Fruit fly (Drosophila melanogaster) whole organism, embryonic: ENCODE measurements around the gene CG46441.

Experiments
- CG10321 ChIP-seq: fragments of 200-800 bp; sonication (Bioruptor generic); IDR thresholded peaks from 2 replicates; pipeline ENCODE4 v1.3.6; 2022; ENCODE audit warnings: missing biosample characterization, missing genetic modification characterization
- CG10366 ChIP-seq: fragments of 200-800 bp; sonication (Bioruptor generic); IDR thresholded peaks from 2 replicates; pipeline ENCODE4 v1.3.6; 2022; ENCODE audit warnings: missing biosample characterization, missing genetic modification characterization
- CG11456 ChIP-seq: fragments of 200-800 bp; sonication (Bioruptor generic); IDR thresholded peaks from 3 replicates; pipeline ENCODE4 v1.3.6; 2022; ENCODE audit warnings: missing biosample characterization, missing genetic modification characterization
- CG1529 ChIP-seq: fragments of 200-800 bp; sonication (Bioruptor generic); optimal IDR thresholded peaks from 3 replicates; lab custom pipeline; 2018; ENCODE audit warnings: missing biosample characterization, missing genetic modification characterization
- CG15696 ChIP-seq: fragments of 200-800 bp; sonication (Bioruptor generic); optimal IDR thresholded peaks from 2 replicates; lab custom pipeline; 2019; ENCODE audit warnings: missing biosample characterization, mild to moderate bottlenecking, missing genetic modification characterization, moderate library complexity
- CG17328 ChIP-seq: fragments of 200-800 bp; sonication (Bioruptor generic); IDR thresholded peaks from 2 replicates; pipeline ENCODE4 v1.3.6; 2022; ENCODE audit warnings: missing biosample characterization, missing genetic modification characterization
- CG17612 ChIP-seq: fragments of 200-800 bp; sonication (Bioruptor generic); IDR thresholded peaks from 2 replicates; pipeline ENCODE4 v1.3.6; 2022; ENCODE audit warnings: missing biosample characterization, missing genetic modification characterization
- CG18599 ChIP-seq: fragments of 200-800 bp; sonication (Bioruptor generic); optimal IDR thresholded peaks from 3 replicates; lab custom pipeline; 2017; ENCODE audit warnings: missing biosample characterization, missing genetic modification characterization, mild to moderate bottlenecking, moderate library complexity, missing genetic modification reagents
- CG2202 ChIP-seq: fragments of 200-800 bp; sonication (Bioruptor generic); optimal IDR thresholded peaks from 2 replicates; lab custom pipeline; 2018; ENCODE audit warnings: missing biosample characterization, mild to moderate bottlenecking, missing genetic modification characterization
- CG2678 ChIP-seq: fragments of 200-800 bp; sonication (Bioruptor generic); optimal IDR thresholded peaks from 3 replicates; lab custom pipeline; 2019; ENCODE audit warnings: missing biosample characterization, mild to moderate bottlenecking, missing genetic modification characterization, moderate library complexity
- CG31365 ChIP-seq: fragments of 200-800 bp; sonication (Bioruptor generic); optimal IDR thresholded peaks from 2 replicates; lab custom pipeline; 2018; ENCODE audit warnings: missing biosample characterization, mild to moderate bottlenecking, missing genetic modification characterization
- CG3281 ChIP-seq: fragments of 200-800 bp; sonication (Bioruptor generic); optimal IDR thresholded peaks from 3 replicates; lab custom pipeline; 2017; ENCODE audit warnings: missing biosample characterization, mild to moderate bottlenecking, missing genetic modification characterization
- CG4282 ChIP-seq: fragments of 200-800 bp; sonication (Bioruptor generic); optimal IDR thresholded peaks from 2 replicates; lab custom pipeline; 2016; ENCODE audit warnings: missing biosample characterization, missing genetic modification characterization
- CG43689 ChIP-seq: fragments of 200-800 bp; sonication (Bioruptor generic); IDR thresholded peaks from 2 replicates; pipeline ENCODE4 v1.3.6; 2022; ENCODE audit warnings: missing biosample characterization, missing genetic modification characterization
- CG4424 ChIP-seq: fragments of 200-800 bp; sonication (Bioruptor generic); optimal IDR thresholded peaks from 3 replicates; lab custom pipeline; 2016; ENCODE audit warnings: missing biosample characterization, missing genetic modification characterization
- CG8924 ChIP-seq: fragments of 200-800 bp; optimal IDR thresholded peaks from 3 replicates; lab custom pipeline; 2019; ENCODE audit warnings: missing biosample characterization, mild to moderate bottlenecking, missing genetic modification characterization, moderate library complexity
- CG9817 ChIP-seq: fragments of 200-800 bp; sonication (Bioruptor generic); optimal IDR thresholded peaks from 2 replicates; lab custom pipeline; 2018; ENCODE audit warnings: missing biosample characterization, mild to moderate bottlenecking, missing genetic modification characterization, moderate library complexity
- CG9876 ChIP-seq: fragments of 200-800 bp; sonication (Bioruptor generic); optimal IDR thresholded peaks from 2 replicates; lab custom pipeline; 2016; ENCODE audit warnings: missing biosample characterization, missing genetic modification characterization
- Chrac-16 ChIP-seq: fragments of 200-800 bp; sonication (Bioruptor generic); optimal IDR thresholded peaks from 3 replicates; lab custom pipeline; 2016; ENCODE audit warnings: missing biosample characterization, missing genetic modification characterization
- Fer3 ChIP-seq: fragments of 200-800 bp; sonication (Bioruptor generic); optimal IDR thresholded peaks from 2 replicates; lab custom pipeline; 2018; ENCODE audit warnings: missing biosample characterization, mild to moderate bottlenecking, missing genetic modification characterization, moderate library complexity
- HLH54F ChIP-seq: fragments of 200-800 bp; sonication (Bioruptor generic); optimal IDR thresholded peaks from 3 replicates; lab custom pipeline; 2016; ENCODE audit warnings: missing biosample characterization, missing genetic modification characterization
- Hmr ChIP-seq: fragments of 200-800 bp; sonication (Bioruptor generic); optimal IDR thresholded peaks from 3 replicates; lab custom pipeline; 2017; ENCODE audit warnings: mild to moderate bottlenecking, missing biosample characterization, missing genetic modification reagents, missing genetic modification characterization
- Hr51 ChIP-seq, 2 experiments: fragments of 200-800 bp; sonication (Bioruptor generic); optimal IDR thresholded peaks; 2 replicates in 1 of 2; 3 replicates in 1 of 2; lab custom pipeline; 2016 to 2018; ENCODE audit warnings: missing biosample characterization in 2 of 2, missing genetic modification characterization in 2 of 2, mild to moderate bottlenecking in 1 of 2, moderate library complexity in 1 of 2
- Hsf ChIP-seq: fragments of 200-800 bp; sonication (Bioruptor generic); optimal IDR thresholded peaks from 3 replicates; lab custom pipeline; 2016; ENCODE audit warnings: missing biosample characterization, missing genetic modification characterization
- Jarid2 ChIP-seq: fragments of 200-800 bp; sonication (Bioruptor generic); optimal IDR thresholded peaks from 3 replicates; lab custom pipeline; 2017; ENCODE audit warnings: mild to moderate bottlenecking, missing biosample characterization, missing genetic modification reagents, missing genetic modification characterization
- MESR4 ChIP-seq: fragments of 200-800 bp; sonication (Bioruptor generic); optimal IDR thresholded peaks from 2 replicates; lab custom pipeline; 2018; ENCODE audit warnings: missing biosample characterization, mild to moderate bottlenecking, missing genetic modification characterization, moderate library complexity
- MTF-1 ChIP-seq: fragments of 200-800 bp; sonication (Bioruptor generic); optimal IDR thresholded peaks from 2 replicates; lab custom pipeline; 2018; ENCODE audit warnings: missing biosample characterization, mild to moderate bottlenecking, missing genetic modification characterization, borderline replicate concordance
- NK7.1 ChIP-seq: fragments of 200-800 bp; sonication (Bioruptor generic); optimal IDR thresholded peaks from 3 replicates; lab custom pipeline; 2016; ENCODE audit warnings: missing biosample characterization, missing genetic modification characterization
- Oli ChIP-seq: fragments of 200-800 bp; sonication (Bioruptor generic); optimal IDR thresholded peaks from 2 replicates; lab custom pipeline; 2018; ENCODE audit warnings: missing biosample characterization, mild to moderate bottlenecking, missing genetic modification characterization, moderate library complexity
- Scr ChIP-seq: fragments of 200-800 bp; sonication (Bioruptor generic); IDR thresholded peaks from 2 replicates; pipeline ENCODE4 v1.3.6; 2022; ENCODE audit warnings: missing biosample characterization, missing genetic modification characterization; ENCODE audit not compliant: partially characterized antibody
- ab ChIP-seq: fragments of 200-800 bp; sonication (Bioruptor generic); optimal IDR thresholded peaks from 2 replicates; lab custom pipeline; 2016; ENCODE audit warnings: missing biosample characterization, missing genetic modification characterization
- ap ChIP-seq: fragments of 200-800 bp; sonication (Bioruptor generic); IDR thresholded peaks from 2 replicates; pipeline ENCODE4 v1.3.6; 2022; ENCODE audit warnings: missing biosample characterization, missing genetic modification characterization
- ara ChIP-seq: fragments of 200-800 bp; sonication (Bioruptor generic); IDR thresholded peaks from 2 replicates; pipeline ENCODE4 v1.3.6; 2022; ENCODE audit warnings: missing biosample characterization, missing genetic modification characterization
- cad ChIP-seq: fragments of >200 bp; optimal IDR thresholded peaks from 2 replicates; lab custom pipeline; 2017; ENCODE audit warnings: missing biosample characterization, missing genetic modification characterization
- cg ChIP-seq: fragments of 200-800 bp; sonication (Bioruptor generic); optimal IDR thresholded peaks from 3 replicates; lab custom pipeline; 2019; ENCODE audit warnings: missing biosample characterization, mild to moderate bottlenecking, missing genetic modification characterization, moderate library complexity
- croc ChIP-seq: fragments of 200-800 bp; sonication (Bioruptor generic); conservative IDR thresholded peaks from 3 replicates; pipeline ENCODE4 v1.3.6; 2022; ENCODE audit warnings: missing biosample characterization, missing genetic modification characterization
- crp ChIP-seq, 2 experiments: fragments of 200-800 bp; sonication (Bioruptor generic); optimal IDR thresholded peaks; 2 replicates in 1 of 2; 3 replicates in 1 of 2; lab custom pipeline; 2017; ENCODE audit warnings: missing biosample characterization in 2 of 2, missing genetic modification characterization in 2 of 2, mild to moderate bottlenecking in 1 of 2, moderate library complexity in 1 of 2
- dysf ChIP-seq: fragments of 200-800 bp; sonication (Bioruptor generic); IDR thresholded peaks from 3 replicates; pipeline ENCODE4 v1.3.6; 2022; ENCODE audit warnings: missing biosample characterization, missing genetic modification characterization
- gcm2 ChIP-seq: fragments of 200-800 bp; sonication (Bioruptor generic); optimal IDR thresholded peaks from 2 replicates; lab custom pipeline; 2016; ENCODE audit warnings: missing biosample characterization, missing genetic modification characterization
- ind ChIP-seq: fragments of 200-800 bp; sonication (Bioruptor generic); optimal IDR thresholded peaks from 3 replicates; lab custom pipeline; 2016; ENCODE audit warnings: missing biosample characterization, missing genetic modification characterization
- kah ChIP-seq: fragments of 200-800 bp; sonication (Bioruptor generic); optimal IDR thresholded peaks from 2 replicates; lab custom pipeline; 2018; ENCODE audit warnings: missing biosample characterization, mild to moderate bottlenecking, missing genetic modification characterization
- lilli ChIP-seq: fragments of 200-800 bp; sonication (Bioruptor generic); optimal IDR thresholded peaks from 3 replicates; lab custom pipeline; 2016; ENCODE audit warnings: missing biosample characterization, missing genetic modification characterization
- lola ChIP-seq, 3 experiments: fragments of >200 bp in 2 of 3; fragments of 200-800 bp in 1 of 3; sonication (Bioruptor generic) in 1 of 3; optimal IDR thresholded peaks; 2 replicates each; lab custom pipeline; 2017 to 2019; ENCODE audit warnings: missing biosample characterization in 3 of 3, missing genetic modification characterization in 3 of 3, mild to moderate bottlenecking in 1 of 3, moderate library complexity in 1 of 3
- nom ChIP-seq: fragments of 200-800 bp; sonication (Bioruptor generic); optimal IDR thresholded peaks from 2 replicates; lab custom pipeline; 2017; ENCODE audit warnings: missing biosample characterization, missing genetic modification characterization, mild to moderate bottlenecking, moderate library complexity, missing genetic modification reagents
- org-1 ChIP-seq: fragments of 200-800 bp; sonication (Bioruptor generic); optimal IDR thresholded peaks from 2 replicates; lab custom pipeline; 2017; ENCODE audit warnings: missing biosample characterization, missing genetic modification characterization
- salm ChIP-seq: fragments of 200-800 bp; sonication (Bioruptor generic); optimal IDR thresholded peaks from 2 replicates; lab custom pipeline; 2018; ENCODE audit warnings: missing biosample characterization, mild to moderate bottlenecking, missing genetic modification characterization
- slp2 ChIP-seq: fragments of 200-800 bp; sonication (Bioruptor generic); optimal IDR thresholded peaks from 2 replicates; lab custom pipeline; 2016; ENCODE audit warnings: missing biosample characterization, missing genetic modification characterization
- wdn ChIP-seq: fragments of 200-800 bp; sonication (Bioruptor generic); IDR thresholded peaks from 2 replicates; pipeline ENCODE4 v1.3.6; 2022; ENCODE audit warnings: missing biosample characterization, missing genetic modification characterization

Gene CG46441

DNA sequence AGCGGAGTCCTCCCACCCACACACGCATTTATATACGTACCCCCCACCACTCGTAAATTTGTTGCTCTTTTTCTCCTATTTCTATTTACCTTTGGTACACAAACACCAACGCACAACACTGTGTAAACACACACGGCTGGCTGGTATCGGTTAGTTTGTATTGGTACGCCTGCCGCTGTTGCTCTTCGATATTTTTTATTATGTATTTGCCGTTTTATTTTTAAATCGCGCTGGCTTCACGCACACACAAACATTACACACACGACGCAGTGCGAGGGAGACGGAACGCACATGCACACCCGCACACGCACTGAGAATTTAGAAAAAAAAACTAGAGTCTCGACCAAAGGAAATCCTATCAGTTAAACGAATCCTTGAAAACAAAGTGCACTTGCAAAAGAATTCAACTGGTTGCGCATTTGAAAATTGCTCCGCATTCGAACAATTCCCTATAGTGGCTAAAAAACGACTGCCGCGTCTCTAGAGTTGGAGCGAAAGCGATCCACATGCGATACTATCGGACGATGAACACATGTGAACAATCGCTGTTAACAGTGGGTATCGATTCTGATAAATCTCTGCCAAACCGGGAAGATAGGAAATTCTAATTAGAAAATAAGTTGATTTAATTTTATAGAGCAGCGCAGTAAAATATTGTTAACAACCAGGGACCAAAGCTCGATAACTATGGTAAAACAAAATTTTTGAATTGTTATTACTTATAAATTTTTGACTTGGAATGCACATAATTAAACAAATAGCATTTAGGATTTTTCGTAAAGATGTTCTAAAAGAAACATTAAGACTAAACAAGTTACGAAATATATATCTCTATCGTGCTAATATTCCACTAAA, 49.0 kb upstream of the CG46441 start (continued):
- TF ChIP-seq CG3281 (GFP tag; lab: Kevin White, UChicago), result peak; percentile 75
- peak; percentile 95 for TF ChIP-seq Scr (GFP tag; lab: Robert Waterston, UW)
- TF ChIP-seq nom (GFP tag; lab: Kevin White, UChicago), result peak; percentile 67
- no peak for TF ChIP-seq Oli (tag; lab: Kevin White, UChicago)
- peak; percentile 78 for TF ChIP-seq CG31365 (tag; lab: Kevin White, UChicago)
- peak; percentile 73 for TF ChIP-seq Hmr (GFP tag; lab: Kevin White, UChicago)
- no peak for TF ChIP-seq CG4424 (GFP tag; lab: Kevin White, UChicago)
- TF ChIP-seq CG15696, result peak; percentile 91
- TF ChIP-seq wdn (GFP tag; lab: Robert Waterston, UW), result no peak
- TF ChIP-seq org-1 (GFP tag; lab: Kevin White, UChicago), result peak; percentile 80
- peak in 1 of 2 experiments; percentile 46 for TF ChIP-seq crp (GFP tag; optimal IDR thresholded peaks at IDR 0.05; lab: Kevin White, UChicago)
- peak; percentile 52; the same call in 1 of the 2 replicates for TF ChIP-seq CG17328 (GFP tag; lab: Robert Waterston, UW)
- peak; percentile 86 for TF ChIP-seq CG1529 (GFP tag; lab: Kevin White, UChicago)
- peak; percentile 4 for TF ChIP-seq NK7.1 (GFP tag; lab: Kevin White, UChicago)
- TF ChIP-seq CG17612 (GFP tag; lab: Robert Waterston, UW), result no peak
- TF ChIP-seq gcm2 (GFP tag; lab: Kevin White, UChicago), result no peak
- peak; percentile 93 for TF ChIP-seq Jarid2 (GFP tag; lab: Kevin White, UChicago)
- peak; percentile 28 to 44 for TF ChIP-seq Hr51 (GFP tag; optimal IDR thresholded peaks at IDR 0.05; lab: Kevin White, UChicago)
- TF ChIP-seq CG11456, result peak; percentile 52; the same call in 2 of the 3 replicates
- no peak; the same call in 2 of the 3 replicates for TF ChIP-seq dysf (GFP tag; lab: Robert Waterston, UW)
- TF ChIP-seq lilli (GFP tag; lab: Kevin White, UChicago), result no peak
- TF ChIP-seq MESR4 (GFP tag; lab: Kevin White, UChicago), result peak; percentile 54
- peak; percentile 94 for TF ChIP-seq cg (GFP tag; lab: Kevin White, UChicago)
- peak; percentile 63 for TF ChIP-seq Fer3 (tag; lab: Kevin White, UChicago)
- TF ChIP-seq Hsf (GFP tag; lab: Kevin White, UChicago), result no peak
- TF ChIP-seq CG4282 (GFP tag; lab: Kevin White, UChicago), result peak; percentile 6
- peak; percentile 68 for TF ChIP-seq CG2678 (tag; lab: Kevin White, UChicago)
- peak; percentile 77 for TF ChIP-seq kah (GFP tag; lab: Kevin White, UChicago)
- no peak for TF ChIP-seq cad
- peak; percentile 85 for TF ChIP-seq CG18599 (GFP tag; lab: Kevin White, UChicago)
- peak; percentile 29; the same call in 1 of the 2 replicates for TF ChIP-seq ap (GFP tag; lab: Robert Waterston, UW)
- peak; percentile 96 for TF ChIP-seq MTF-1
- no peak for TF ChIP-seq HLH54F (GFP tag; lab: Kevin White, UChicago)
- TF ChIP-seq CG9817, result peak; percentile 49
- TF ChIP-seq ind (GFP tag; lab: Kevin White, UChicago), result no peak
- peak; percentile 50 for TF ChIP-seq slp2 (GFP tag; lab: Kevin White, UChicago)
- no peak; the same call in 1 of the 2 replicates for TF ChIP-seq CG10321 (GFP tag; lab: Robert Waterston, UW)
- peak; percentile 81 for TF ChIP-seq CG8924 (tag; lab: Kevin White, UChicago)
- peak; percentile 38 for TF ChIP-seq CG9876
- no peak for TF ChIP-seq croc (GFP tag; lab: Robert Waterston, UW)
- peak; percentile 57; the same call in 1 of the 2 replicates for TF ChIP-seq ara (GFP tag; lab: Robert Waterston, UW)
- TF ChIP-seq CG43689, result 0 out of 2 replicates have a peak, but pooled peaks have one; percentile 10
- TF ChIP-seq Chrac-16 (GFP tag; lab: Kevin White, UChicago), result no peak
- TF ChIP-seq CG2202 (tag; lab: Kevin White, UChicago), result peak; percentile 86
- peak; percentile 69 for TF ChIP-seq salm
- peak in 1 of 3 experiments; percentile 47 for TF ChIP-seq lola (GFP tag; optimal IDR thresholded peaks at IDR 0.05; lab: Kevin White, UChicago)
- no peak for TF ChIP-seq CG10366 (GFP tag; lab: Robert Waterston, UW)
- no peak for TF ChIP-seq ab (GFP tag; lab: Kevin White, UChicago)
